In genomic region chrX:2107782-2108409, dm6 we compare ENCODE assay signal across 2 fruit fly cellular contexts.
TF ChIP-seq lines count a peak whose summit lies in the region.

No protein-coding gene starts in this region.

TF ChIP-seq in whole organism, embryonic, 481 proteins besides CTCF, POLR2A, EP300 and RAD21 (continued from another document):
- no peak for TF ChIP-seq tup (GFP tag; optimal IDR thresholded peaks at IDR 0.05; lab: Kevin White, UChicago)
- no peak for TF ChIP-seq Abd-B (GFP tag; optimal IDR thresholded peaks at IDR 0.05; lab: Kevin White, UChicago)
- no peak for TF ChIP-seq Gsc (GFP tag; IDR thresholded peaks at IDR 0.05; lab: Robert Waterston, UW)
- peak; percentile 91 for TF ChIP-seq Drgx (GFP tag; IDR thresholded peaks at IDR 0.05; lab: Robert Waterston, UW)
- TF ChIP-seq Xbp1 (GFP tag; optimal IDR thresholded peaks at IDR 0.05; lab: Kevin White, UChicago): peak; percentile 3
- no peak for TF ChIP-seq crp (GFP tag; optimal IDR thresholded peaks at IDR 0.05; lab: Kevin White, UChicago)
- TF ChIP-seq toy (GFP tag; IDR thresholded peaks at IDR 0.05; lab: Robert Waterston, UW): no peak
- TF ChIP-seq E2f1 (GFP tag; IDR thresholded peaks at IDR 0.05; lab: Robert Waterston, UW): 0 out of 2 replicates have a peak, but pooled peaks have one; percentile 7
- no peak for TF ChIP-seq luna (GFP tag; optimal IDR thresholded peaks at IDR 0.05; lab: Kevin White, UChicago)
- peak; percentile 31; the same call in 1 of the 2 replicates for TF ChIP-seq Ptx1 (GFP tag; IDR thresholded peaks at IDR 0.05; lab: Robert Waterston, UW)
- no peak for TF ChIP-seq fu2 (GFP tag; optimal IDR thresholded peaks at IDR 0.05; lab: Kevin White, UChicago)
- TF ChIP-seq CG11093 (GFP tag; IDR thresholded peaks at IDR 0.05; lab: Robert Waterston, UW): no peak
- peak; percentile 27; the same call in 1 of the 2 replicates for TF ChIP-seq CG14441 (GFP tag; IDR thresholded peaks at IDR 0.05; lab: Robert Waterston, UW)
- TF ChIP-seq CG4424 (GFP tag; optimal IDR thresholded peaks at IDR 0.05; lab: Kevin White, UChicago): no peak
- TF ChIP-seq CG12104 (GFP tag; optimal IDR thresholded peaks at IDR 0.05; lab: Kevin White, UChicago): no peak
- TF ChIP-seq gro (GFP tag; optimal IDR thresholded peaks at IDR 0.05; lab: Kevin White, UChicago): no peak

TF ChIP-seq in whole organism, prepupa, 60 proteins besides CTCF, POLR2A, EP300 and RAD21 (continued from another document):
- no peak for TF ChIP-seq Smox (GFP tag; optimal IDR thresholded peaks at IDR 0.05; lab: Kevin White, UChicago)
- peak; percentile 85 for TF ChIP-seq Hr4 (GFP tag; optimal IDR thresholded peaks at IDR 0.05; lab: Kevin White, UChicago)
- TF ChIP-seq spab (GFP tag; optimal IDR thresholded peaks at IDR 0.05; lab: Kevin White, UChicago): no peak
- TF ChIP-seq CG6808 (GFP tag; optimal IDR thresholded peaks at IDR 0.05; lab: Kevin White, UChicago): no peak
- TF ChIP-seq CG16779 (tag; optimal IDR thresholded peaks at IDR 0.05; lab: Kevin White, UChicago): peak; percentile 23
- no peak for TF ChIP-seq Ets21C (GFP tag; optimal IDR thresholded peaks at IDR 0.05; lab: Kevin White, UChicago)
- TF ChIP-seq CG34406 (GFP tag; optimal IDR thresholded peaks at IDR 0.05; lab: Kevin White, UChicago): no peak
- peak; percentile 90 for TF ChIP-seq eg (GFP tag; IDR thresholded peaks at IDR 0.05; lab: Robert Waterston, UW)
- peak; percentile 12 for TF ChIP-seq esn (GFP tag; optimal IDR thresholded peaks at IDR 0.05; lab: Kevin White, UChicago)
- no peak for TF ChIP-seq CG8319 (GFP tag; optimal IDR thresholded peaks at IDR 0.05; lab: Kevin White, UChicago)
- TF ChIP-seq salr (GFP tag; optimal IDR thresholded peaks at IDR 0.05; lab: Kevin White, UChicago): peak in 1 of 2 experiments; percentile 20
- TF ChIP-seq achi (GFP tag; optimal IDR thresholded peaks at IDR 0.05; lab: Kevin White, UChicago): peak; percentile 49
- no peak for TF ChIP-seq fkh (GFP tag; optimal IDR thresholded peaks at IDR 0.05; lab: Kevin White, UChicago)
- no peak for TF ChIP-seq CG6792 (GFP tag; optimal IDR thresholded peaks at IDR 0.05; lab: Kevin White, UChicago)
- TF ChIP-seq Gug (GFP tag; IDR thresholded peaks at IDR 0.05; lab: Robert Waterston, UW): peak; percentile 69
- peak; percentile 86 for TF ChIP-seq CG11294 (GFP tag; IDR thresholded peaks at IDR 0.05; lab: Robert Waterston, UW)
- TF ChIP-seq Hr39 (GFP tag; optimal IDR thresholded peaks at IDR 0.05; lab: Kevin White, UChicago): peak; percentile 35
- no peak for TF ChIP-seq Eip93F (GFP tag; optimal IDR thresholded peaks at IDR 0.05; lab: Kevin White, UChicago)
- TF ChIP-seq CG6163 (GFP tag; IDR thresholded peaks at IDR 0.05; lab: Robert Waterston, UW): peak; percentile 84
- peak; percentile 9 for TF ChIP-seq svp (GFP tag; lab: Kevin White, UChicago)
- peak; percentile 24 for TF ChIP-seq CG3919 (GFP tag; optimal IDR thresholded peaks at IDR 0.05; lab: Kevin White, UChicago)
- TF ChIP-seq ss (GFP tag; optimal IDR thresholded peaks at IDR 0.05; lab: Kevin White, UChicago): no peak
- TF ChIP-seq vri (GFP tag; optimal IDR thresholded peaks at IDR 0.05; lab: Kevin White, UChicago): no peak
- no peak for TF ChIP-seq Eip75B (GFP tag; optimal IDR thresholded peaks at IDR 0.05; lab: Kevin White, UChicago)
- TF ChIP-seq Sox102F (GFP tag; optimal IDR thresholded peaks at IDR 0.05; lab: Kevin White, UChicago): no peak
- TF ChIP-seq CG9139 (GFP tag; optimal IDR thresholded peaks at IDR 0.05; lab: Kevin White, UChicago): no peak
- TF ChIP-seq CG31627 (GFP tag; optimal IDR thresholded peaks at IDR 0.05; lab: Kevin White, UChicago): peak; percentile 23
- peak; percentile 78 for TF ChIP-seq Lpt (GFP tag; optimal IDR thresholded peaks at IDR 0.05; lab: Kevin White, UChicago)
- peak; percentile 36 for TF ChIP-seq acj6 (GFP tag; optimal IDR thresholded peaks at IDR 0.05; lab: Kevin White, UChicago)
- TF ChIP-seq CG7368 (GFP tag; optimal IDR thresholded peaks at IDR 0.05; lab: Kevin White, UChicago): no peak
- TF ChIP-seq dsx (GFP tag; optimal IDR thresholded peaks at IDR 0.05; lab: Kevin White, UChicago; ENCODE audit: poor library complexity, severe bottlenecking): no peak
- peak; percentile 10 for TF ChIP-seq lz (GFP tag; optimal IDR thresholded peaks at IDR 0.05; lab: Kevin White, UChicago)
- peak; percentile 82 for TF ChIP-seq dac (GFP tag; optimal IDR thresholded peaks at IDR 0.05; lab: Kevin White, UChicago)
